Worm (Caenorhabditis elegans): ENCODE measurements around the gene srj-23.
A peak's percentile ranks its signal among the peaks of the same experiment; 100 is the strongest.

DNA sequence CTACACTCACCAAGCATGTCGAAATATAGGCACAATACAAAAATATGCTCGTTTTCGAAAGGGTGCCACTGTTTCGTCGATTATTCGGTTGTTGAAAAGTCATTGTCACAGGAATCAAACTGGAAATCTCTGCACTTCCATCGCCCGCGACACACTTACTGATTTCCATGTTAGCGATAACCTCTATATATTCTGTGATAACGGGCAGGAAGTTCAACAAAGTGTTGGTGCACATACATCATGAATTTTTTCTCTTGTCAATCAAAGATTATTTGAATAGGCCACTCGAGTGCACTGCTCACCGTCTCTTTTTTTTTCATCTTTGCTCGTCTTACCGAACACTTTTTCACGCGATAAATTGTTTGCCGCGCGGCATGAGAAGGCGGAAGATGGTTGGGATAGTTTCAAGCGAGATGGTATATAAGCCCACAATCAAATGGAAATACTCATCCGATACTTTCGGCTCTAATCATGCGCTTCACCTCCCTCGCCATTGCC is 13.2 kb downstream of the srj-23 start, which contains the start of the genes fpn-1.2 and pqn-54:
- TF ChIP-seq elt-3 (tag; optimal IDR thresholded peaks at IDR 0.05) (no peak), nhr-237 (tag; optimal IDR thresholded peaks at IDR 0.05) (no peak), dmd-4 (tag; optimal IDR thresholded peaks at IDR 0.05) (no peak), aly-2 (tag; optimal IDR thresholded peaks at IDR 0.05) (no peak), nhr-10 (tag; optimal IDR thresholded peaks at IDR 0.05) (no peak), lin-39 (tag; optimal IDR thresholded peaks at IDR 0.05) (no peak), ztf-11 (tag; optimal IDR thresholded peaks at IDR 0.05) (no peak), nhr-129 (tag; optimal IDR thresholded peaks at IDR 0.05) (no peak), F13H6.1 (tag; optimal IDR thresholded peaks at IDR 0.05) (no peak), fos-1 (tag; optimal IDR thresholded peaks at IDR 0.05) (peak; percentile 37), snpc-4 (tag; optimal IDR thresholded peaks at IDR 0.05) (no peak), alr-1 (tag; optimal IDR thresholded peaks at IDR 0.05) (no peak)
